Worm (Caenorhabditis elegans): ENCODE results near the gene ced-8.

Gene ced-8

DNA sequence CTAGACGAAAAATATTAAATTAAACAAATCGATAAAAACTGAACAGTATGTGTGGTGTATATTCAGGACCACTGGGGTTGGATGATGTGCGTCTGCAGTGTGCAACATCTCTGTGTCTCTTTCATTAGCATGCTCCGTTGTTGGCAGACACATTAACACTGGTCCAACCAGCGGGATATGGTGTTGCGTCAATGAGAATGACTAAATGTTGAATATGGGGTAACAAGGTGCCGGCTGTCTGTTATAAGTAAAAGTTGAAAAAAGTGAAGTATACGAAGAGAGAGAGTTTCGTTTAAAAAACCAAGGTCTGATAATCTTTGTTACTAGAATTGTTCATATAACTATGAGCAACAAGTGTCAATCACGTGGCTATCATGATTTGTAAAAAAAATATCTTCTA, at the start of gene ced-8:
ced-8 (minus strand) TSS at position 101 of the 400 bp plus-strand sequence.
- no peak for TF ChIP-seq unc-62 (GFP tag; optimal IDR thresholded peaks at IDR 0.05)

DNA sequence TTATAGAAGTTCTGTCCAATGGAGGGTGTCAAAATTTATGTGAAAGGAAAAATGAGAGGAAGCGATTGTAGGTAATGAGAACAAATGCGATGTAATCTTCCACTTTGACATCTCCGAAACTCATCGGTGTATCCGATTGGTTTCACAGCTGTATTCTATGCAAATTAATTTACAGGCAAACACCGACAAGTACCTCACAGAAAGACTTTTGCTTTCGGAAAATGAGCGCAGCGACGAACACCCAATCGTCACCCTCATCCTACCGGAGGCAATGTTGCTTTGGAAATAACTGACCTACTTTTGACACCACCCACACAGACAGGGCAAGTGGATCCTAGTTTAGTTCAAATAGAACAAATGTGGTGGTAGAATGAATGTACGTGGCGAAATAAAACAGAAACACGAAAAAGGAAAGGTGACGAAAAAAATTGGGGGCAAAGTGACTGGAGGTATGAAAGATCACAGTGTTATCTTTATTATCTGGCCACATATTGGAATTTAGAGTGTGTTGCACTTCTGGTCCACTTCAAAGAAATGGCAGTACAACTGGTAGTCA, 47.2 kb upstream of the ced-8 start:
- TF ChIP-seq unc-62 (GFP tag; optimal IDR thresholded peaks at IDR 0.05) = no peak

ce11 chrX:8463085-8463645, 46.4 kb upstream of the ced-8 start, which contains the start of gene F16F9.4:
Gene F16F9.4, minus strand, starts transcription at chrX:8463360.
- TF ChIP-seq unc-62 (GFP tag; optimal IDR thresholded peaks at IDR 0.05) = no peak

DNA sequence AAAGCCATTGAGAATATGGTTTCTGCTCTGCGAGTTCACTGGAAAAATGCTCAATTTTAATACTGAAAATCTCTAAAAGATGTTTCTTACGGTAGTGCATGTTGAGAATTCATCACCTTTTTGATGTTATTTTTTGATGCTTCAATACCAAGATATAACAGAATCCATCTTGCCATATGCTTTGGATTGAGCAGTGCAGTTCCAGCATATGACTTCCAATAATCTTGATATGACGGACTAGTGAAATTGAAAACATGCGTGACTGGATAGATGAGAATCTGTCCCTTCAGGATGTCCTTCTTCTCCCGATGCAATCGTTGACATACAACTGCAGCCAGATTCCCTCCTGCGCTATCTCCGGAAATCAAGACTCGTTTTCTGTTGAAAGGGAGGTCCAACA, 44.2 kb upstream of the ced-8 start:
- no peak for TF ChIP-seq unc-62 (GFP tag; optimal IDR thresholded peaks at IDR 0.05)

DNA sequence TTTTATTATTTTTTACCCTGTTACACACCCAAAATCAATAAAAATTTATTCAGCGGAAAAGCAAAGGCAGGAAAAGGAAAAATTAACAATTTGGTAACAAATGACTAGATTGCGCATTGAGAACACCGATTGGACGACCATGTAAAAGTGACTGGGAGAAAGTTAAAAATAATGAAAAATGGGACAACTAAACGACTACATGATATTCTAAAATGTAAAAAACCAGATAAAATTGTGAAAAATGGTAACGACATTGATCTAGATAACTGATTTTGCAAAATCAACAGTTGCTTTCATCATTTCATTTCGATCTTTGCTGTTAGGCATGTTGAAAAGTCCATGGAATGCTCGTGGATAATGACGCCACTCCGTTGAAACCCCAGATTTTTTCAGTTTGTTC, 43.1 kb upstream of the ced-8 start:
- no peak for TF ChIP-seq unc-62 (GFP tag; optimal IDR thresholded peaks at IDR 0.05)

ce11 chrX:8457314-8457713, 40.6 kb upstream of the ced-8 start, which contains the start of gene F16F9.3:
Gene F16F9.3, plus strand, starts transcription at chrX:8457614.
- no peak for TF ChIP-seq unc-62 (GFP tag; optimal IDR thresholded peaks at IDR 0.05)

- TF ChIP-seq unc-62 (GFP tag; optimal IDR thresholded peaks at IDR 0.05) = no peak
These were observed 39.0 kb upstream of the ced-8 start, which contains the start of gene dpy-6 for ce11 chrX:8455590-8456166. Gene dpy-6, minus strand, starts transcription at chrX:8455640.

DNA sequence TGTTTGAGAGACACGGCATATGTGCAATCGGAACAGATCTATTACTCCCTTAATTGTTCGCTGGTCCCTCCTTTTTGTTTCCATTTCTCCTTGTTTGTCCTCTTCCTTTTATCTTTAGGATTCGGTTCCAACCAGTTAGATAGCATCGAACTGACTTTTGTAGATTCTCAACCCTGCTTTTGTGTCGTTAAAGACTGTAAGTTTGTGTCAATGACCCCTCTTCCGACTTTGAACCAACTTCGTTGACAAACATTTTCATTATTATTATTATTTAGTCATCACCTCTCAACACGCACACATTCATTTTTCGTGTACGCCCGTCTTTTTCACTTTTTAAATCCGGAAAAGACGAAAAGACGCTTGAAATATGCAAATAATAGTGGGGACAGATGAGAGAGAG, 29.4 kb upstream of the ced-8 start, which contains the start of gene F16F9.1:
F16F9.1 (plus strand) TSS at position 301 of the 400 bp plus-strand sequence.
- no peak for TF ChIP-seq unc-62 (GFP tag; optimal IDR thresholded peaks at IDR 0.05)

- TF ChIP-seq unc-62 (GFP tag; optimal IDR thresholded peaks at IDR 0.05) = no peak
These were observed 28.2 kb upstream of the ced-8 start for ce11 chrX:8444922-8445321.

DNA sequence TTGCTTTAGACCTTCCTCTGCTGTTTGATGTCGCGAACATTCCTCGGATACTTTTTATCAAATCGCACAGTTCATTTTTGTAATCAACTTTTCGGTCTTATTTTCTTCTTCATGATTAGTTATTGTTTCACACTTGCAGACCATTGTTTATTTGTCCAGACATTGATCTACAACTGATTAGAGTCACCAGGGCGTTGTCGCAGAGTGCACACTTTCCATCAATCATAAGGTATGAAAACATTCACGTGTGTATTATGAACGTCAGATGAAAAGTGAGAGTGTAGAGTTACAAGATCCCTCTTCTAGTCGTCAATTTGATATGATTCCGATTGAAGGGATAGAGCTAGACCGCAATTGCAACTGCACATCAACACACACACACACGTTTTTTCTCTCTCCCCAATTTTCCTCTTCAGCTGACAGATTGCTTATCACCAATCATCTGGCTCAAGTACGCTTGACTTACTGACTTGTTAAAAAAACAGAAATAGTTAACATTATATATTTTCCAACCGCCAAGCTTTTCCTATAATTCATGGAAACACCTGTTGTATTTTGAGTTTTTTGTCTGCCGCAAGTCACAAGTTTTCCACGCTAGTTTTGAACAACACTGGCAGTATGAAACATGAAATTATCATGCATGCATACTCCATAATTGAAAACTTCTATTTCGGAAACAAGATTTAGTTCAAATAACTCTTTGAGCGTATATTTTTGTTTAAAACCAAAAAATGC, 23.4 kb upstream of the ced-8 start:
- no peak for TF ChIP-seq unc-62 (GFP tag; optimal IDR thresholded peaks at IDR 0.05)

DNA sequence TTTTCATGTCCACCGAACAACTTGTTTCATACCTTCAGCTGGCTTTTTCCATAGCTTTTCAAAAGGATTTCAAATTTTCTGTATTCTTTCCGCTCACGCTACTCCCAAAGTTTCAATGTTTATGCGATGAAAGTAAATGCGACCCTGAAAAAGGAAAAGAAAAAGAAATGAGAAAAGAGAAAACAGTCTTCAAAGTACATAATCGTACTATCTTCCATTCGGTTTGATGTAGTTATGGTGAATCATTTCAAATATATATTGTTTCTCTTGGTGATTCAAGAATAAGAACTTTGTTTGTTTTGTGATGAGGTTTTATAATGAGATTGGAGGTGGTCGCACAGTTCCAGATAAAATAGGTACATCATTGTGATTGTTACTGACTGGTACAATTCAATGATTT, 22.0 kb upstream of the ced-8 start:
- TF ChIP-seq unc-62 (GFP tag; optimal IDR thresholded peaks at IDR 0.05) = no peak

DNA sequence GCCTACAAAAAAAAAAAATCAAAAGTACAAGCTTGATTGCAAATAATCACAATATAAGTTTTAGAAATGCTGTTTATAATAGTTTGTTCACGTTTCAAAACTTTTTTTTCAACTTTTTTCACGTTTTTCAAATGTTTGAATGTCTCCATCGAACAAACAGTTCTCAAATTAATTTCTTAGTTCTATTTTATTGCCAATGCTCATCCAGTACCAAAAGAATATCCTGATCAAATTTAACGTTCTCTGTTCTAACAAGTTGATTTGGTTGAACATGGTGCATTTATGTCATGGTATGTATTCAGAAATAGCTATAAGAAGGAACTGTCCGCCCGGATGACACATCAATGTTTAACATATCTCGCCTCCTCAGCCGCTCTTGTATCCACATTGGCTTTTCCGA, 15.6 kb upstream of the ced-8 start, which contains the start of gene kin-9:
kin-9 (plus strand) TSS at position 301 of the 400 bp plus-strand sequence.
- no peak for TF ChIP-seq unc-62 (GFP tag; optimal IDR thresholded peaks at IDR 0.05)

DNA sequence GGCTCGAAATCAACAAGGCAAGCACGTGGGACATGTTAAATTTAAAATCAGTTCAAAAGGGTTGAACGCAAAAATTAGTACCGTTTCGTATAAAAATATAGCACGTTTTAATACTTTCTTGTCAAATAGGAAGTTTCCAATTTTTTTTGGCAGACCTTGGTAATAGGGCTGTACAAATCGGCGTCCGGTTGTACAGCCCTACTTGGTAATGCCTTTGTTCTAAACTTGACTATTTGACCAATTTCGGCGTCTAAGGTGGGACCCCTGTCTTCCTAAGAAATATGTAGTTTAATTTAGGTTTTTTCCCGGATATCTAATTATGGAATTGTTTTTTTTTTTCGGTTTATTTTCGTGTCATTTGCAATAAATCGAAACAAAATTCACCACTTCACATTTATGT, 12.8 kb upstream of the ced-8 start:
- no peak for TF ChIP-seq unc-62 (GFP tag; optimal IDR thresholded peaks at IDR 0.05)

ce11 chrX:8428319-8428888, 11.7 kb upstream of the ced-8 start, which contains the start of gene F08F1.3:
Gene F08F1.3, plus strand, starts transcription at chrX:8428838.
- TF ChIP-seq unc-62 (GFP tag; optimal IDR thresholded peaks at IDR 0.05) = no peak

- TF ChIP-seq unc-62 (GFP tag; optimal IDR thresholded peaks at IDR 0.05) = no peak
These were observed 9.5 kb upstream of the ced-8 start for ce11 chrX:8426160-8426712.

ce11 chrX:8424286-8424685, 7.6 kb upstream of the ced-8 start:
- no peak for TF ChIP-seq unc-62 (GFP tag; optimal IDR thresholded peaks at IDR 0.05)
